Fruit fly (Drosophila melanogaster): ENCODE results near the gene KrT95D.

Gene KrT95D

dm6 chr3R:24026503-24026902 lies 5.1 kb downstream of the KrT95D start:
- TF ChIP-seq corto (GFP tag; optimal IDR thresholded peaks at IDR 0.05) (no peak), phol (tag; optimal IDR thresholded peaks at IDR 0.05) (no peak), CG14965 (GFP tag; optimal IDR thresholded peaks at IDR 0.05; ENCODE audit: borderline replicate concordance) (no peak), amos (GFP tag; IDR thresholded peaks at IDR 0.05; ENCODE audit: partially characterized antibody) (0 out of 2 replicates have a peak, but pooled peaks have one; percentile 8), psq (GFP tag; optimal IDR thresholded peaks at IDR 0.05) (no peak), Nf-YB (GFP tag; optimal IDR thresholded peaks at IDR 0.05) (no peak), lov (optimal IDR thresholded peaks at IDR 0.05) (no peak), lov (GFP tag; IDR thresholded peaks at IDR 0.05) (no peak), CG16863 (GFP tag; optimal IDR thresholded peaks at IDR 0.05) (no peak), ftz-f1 (GFP tag; optimal IDR thresholded peaks at IDR 0.05) (peak; percentile 66), cwo (GFP tag; optimal IDR thresholded peaks at IDR 0.05) (peak; percentile 51), CG3995 (GFP tag; optimal IDR thresholded peaks at IDR 0.05) (no peak), CG10565 (GFP tag; optimal IDR thresholded peaks at IDR 0.05) (no peak), vnd (GFP tag; IDR thresholded peaks at IDR 0.05; ENCODE audit: partially characterized antibody) (no peak), CG17328 (GFP tag; IDR thresholded peaks at IDR 0.05) (no peak), ara (GFP tag; IDR thresholded peaks at IDR 0.05) (no peak), CG1602 (GFP tag; optimal IDR thresholded peaks at IDR 0.05) (no peak), gt (GFP tag; IDR thresholded peaks at IDR 0.05) (no peak), Ada2b (GFP tag; IDR thresholded peaks at IDR 0.05) (no peak), Dek (tag; optimal IDR thresholded peaks at IDR 0.05) (no peak), chinmo (GFP tag; IDR thresholded peaks at IDR 0.05; ENCODE audit: partially characterized antibody) (0 out of 4 replicates have a peak, but pooled peaks have one; percentile 41), CG3838 (GFP tag; optimal IDR thresholded peaks at IDR 0.05) (no peak), dm (GFP tag; optimal IDR thresholded peaks at IDR 0.05) (no peak), CG6175 (GFP tag; IDR thresholded peaks at IDR 0.05) (no peak), HLH3B (GFP tag; IDR thresholded peaks at IDR 0.05) (no peak), CG3847 (GFP tag; IDR thresholded peaks at IDR 0.05) (no peak), sna (GFP tag; IDR thresholded peaks at IDR 0.05; ENCODE audit: partially characterized antibody) (no peak), GATAe (GFP tag; conservative IDR thresholded peaks at IDR 0.05) (no peak), Six4 (GFP tag; optimal IDR thresholded peaks at IDR 0.05) (no peak), PHDP (tag; optimal IDR thresholded peaks at IDR 0.05) (no peak), sd (tag; optimal IDR thresholded peaks at IDR 0.05) (peak; percentile 71), CG34422 (GFP tag; IDR thresholded peaks at IDR 0.05) (no peak), lmd (GFP tag; IDR thresholded peaks at IDR 0.05) (no peak), Stat92E (GFP tag; optimal IDR thresholded peaks at IDR 0.05) (no peak), dysf (GFP tag; IDR thresholded peaks at IDR 0.05) (no peak), CG10274 (GFP tag; optimal IDR thresholded peaks at IDR 0.05) (no peak), unpg (GFP tag; optimal IDR thresholded peaks at IDR 0.05) (no peak), nau (GFP tag; optimal IDR thresholded peaks at IDR 0.05) (peak; percentile 78), Sry-δ (GFP tag; optimal IDR thresholded peaks at IDR 0.05) (no peak), CrebB (tag; optimal IDR thresholded peaks at IDR 0.05) (no peak), zfh2 (GFP tag; optimal IDR thresholded peaks at IDR 0.05) (no peak), cato (GFP tag; optimal IDR thresholded peaks at IDR 0.05; ENCODE audit: borderline replicate concordance) (no peak), ase (GFP tag; IDR thresholded peaks at IDR 0.05) (no peak), BtbVII (GFP tag; optimal IDR thresholded peaks at IDR 0.05) (no peak), zen2 (GFP tag; IDR thresholded peaks at IDR 0.05; ENCODE audit: partially characterized antibody) (no peak), chn (GFP tag; optimal IDR thresholded peaks at IDR 0.05) (no peak), dpn (GFP tag; optimal IDR thresholded peaks at IDR 0.05) (no peak), dmrt99B (tag; optimal IDR thresholded peaks at IDR 0.05) (no peak), CG9609 (GFP tag; optimal IDR thresholded peaks at IDR 0.05) (no peak), CG13424 (tag; optimal IDR thresholded peaks at IDR 0.05) (no peak), CkIIα-i1 (GFP tag; IDR thresholded peaks at IDR 0.05) (no peak)

Data from whole organism, embryonic.